Worm (Caenorhabditis elegans): ENCODE measurements around the gene fbxc-21.

Gene fbxc-21

DNA sequence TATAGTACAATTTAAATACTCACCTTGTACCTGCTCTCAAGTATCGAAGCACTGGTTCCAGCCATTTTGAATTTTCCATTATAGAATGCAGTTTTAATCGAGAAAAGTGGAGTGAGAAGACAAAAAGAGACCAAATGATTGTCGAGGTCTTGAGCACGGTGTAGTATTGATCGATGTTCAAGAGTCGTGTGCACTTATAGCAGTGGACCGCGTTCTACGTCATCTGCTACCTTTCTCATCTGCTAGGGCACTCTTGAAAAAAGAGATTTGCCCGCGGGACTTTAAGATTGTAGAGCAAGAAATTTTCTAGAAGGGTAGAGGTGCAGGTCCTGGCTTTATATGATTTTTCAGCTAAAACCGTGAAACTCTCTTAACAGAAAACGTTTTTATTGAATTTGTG, at the start of gene fbxc-21:
fbxc-21 (minus strand) TSS at position 101 of the 400 bp plus-strand sequence.
- TF ChIP-seq drap-1 (GFP tag; optimal IDR thresholded peaks at IDR 0.05): no peak
- TF ChIP-seq mab-5 (tag; optimal IDR thresholded peaks at IDR 0.05): no peak
- TF ChIP-seq hlh-1 (tag; optimal IDR thresholded peaks at IDR 0.05): no peak
- TF ChIP-seq nhr-237 (tag; optimal IDR thresholded peaks at IDR 0.05): no peak
- TF ChIP-seq mls-2 (tag; optimal IDR thresholded peaks at IDR 0.05): no peak
- TF ChIP-seq nhr-28 (tag; optimal IDR thresholded peaks at IDR 0.05): no peak
- no peak for TF ChIP-seq snpc-4 (tag; optimal IDR thresholded peaks at IDR 0.05)
- no peak for TF ChIP-seq zip-8 (tag; optimal IDR thresholded peaks at IDR 0.05)
- no peak for TF ChIP-seq ces-1 (GFP tag; optimal IDR thresholded peaks at IDR 0.05)
- no peak for TF ChIP-seq lin-32 (GFP tag; optimal IDR thresholded peaks at IDR 0.05)

DNA sequence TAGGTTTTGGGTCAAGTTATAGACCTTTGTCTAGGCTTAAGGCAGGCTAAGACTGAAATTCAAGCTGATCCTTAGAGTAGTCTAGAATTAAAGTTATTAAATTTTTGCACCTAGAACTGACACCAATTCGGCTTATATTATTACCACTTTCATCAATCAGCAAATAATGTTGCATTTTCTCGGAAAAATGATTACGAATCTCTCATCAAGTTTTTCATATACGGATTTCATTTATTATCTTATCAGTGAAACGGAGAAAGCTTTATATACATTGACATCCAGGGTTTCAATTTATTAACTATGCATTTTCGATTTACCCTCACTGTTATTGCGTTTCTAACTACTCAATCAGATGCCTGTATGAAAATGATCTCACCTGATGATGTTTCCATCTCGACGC, 48.5 kb upstream of the fbxc-21 start, which contains the start of gene K07G6.1:
K07G6.1 (plus strand) TSS at position 301 of the 400 bp plus-strand sequence.
- no peak for TF ChIP-seq lin-32 (GFP tag; optimal IDR thresholded peaks at IDR 0.05)
- TF ChIP-seq lsy-2 (tag; optimal IDR thresholded peaks at IDR 0.05): no peak
- TF ChIP-seq nhr-2 (tag; optimal IDR thresholded peaks at IDR 0.05): no peak
- TF ChIP-seq zip-8 (tag; optimal IDR thresholded peaks at IDR 0.05): no peak
- no peak for TF ChIP-seq blmp-1 (tag; optimal IDR thresholded peaks at IDR 0.05)
- TF ChIP-seq elt-3 (tag; optimal IDR thresholded peaks at IDR 0.05): no peak
- TF ChIP-seq cnd-1 (tag; optimal IDR thresholded peaks at IDR 0.05): no peak
- TF ChIP-seq mls-2 (tag; optimal IDR thresholded peaks at IDR 0.05): no peak
- TF ChIP-seq ztf-11 (tag; optimal IDR thresholded peaks at IDR 0.05): no peak
- no peak for TF ChIP-seq nhr-237 (tag; optimal IDR thresholded peaks at IDR 0.05)
- TF ChIP-seq nhr-76 (tag; optimal IDR thresholded peaks at IDR 0.05): no peak
- TF ChIP-seq ceh-39 (tag; optimal IDR thresholded peaks at IDR 0.05): no peak
- no peak for TF ChIP-seq ceh-43 (GFP tag; optimal IDR thresholded peaks at IDR 0.05)
- TF ChIP-seq flh-1 (GFP tag; optimal IDR thresholded peaks at IDR 0.05): no peak

DNA sequence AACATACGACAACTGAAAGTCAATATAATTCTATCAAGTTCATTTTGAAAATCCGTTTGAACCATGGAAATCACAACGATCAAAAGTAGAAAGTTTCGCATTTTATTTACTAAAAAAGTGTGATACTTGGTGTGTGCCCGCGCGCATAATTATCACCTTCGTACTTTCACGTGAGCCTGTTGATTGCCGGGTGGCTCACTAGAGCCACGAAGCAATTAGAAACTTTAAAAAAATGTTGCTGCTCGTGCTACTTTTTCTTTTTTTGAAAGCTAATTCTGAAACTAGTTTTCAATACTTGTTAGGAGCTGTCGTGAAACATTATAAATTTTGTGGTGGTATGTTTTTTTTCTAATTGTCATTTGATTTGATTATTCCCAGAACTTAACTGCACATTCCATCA, 46.1 kb upstream of the fbxc-21 start, which contains the start of the genes irld-9 and irld-33:
irld-9 (minus strand) TSS at position 101 of the 400 bp plus-strand sequence.
irld-33 (plus strand) TSS at position 209 of the 400 bp plus-strand sequence.
- TF ChIP-seq lsy-2 (tag; optimal IDR thresholded peaks at IDR 0.05) (no peak), mab-5 (tag; optimal IDR thresholded peaks at IDR 0.05) (no peak), ceh-39 (tag; optimal IDR thresholded peaks at IDR 0.05) (no peak), ces-1 (GFP tag; optimal IDR thresholded peaks at IDR 0.05) (no peak), lin-13 (tag; optimal IDR thresholded peaks at IDR 0.05) (no peak), blmp-1 (tag; optimal IDR thresholded peaks at IDR 0.05) (no peak), ceh-83 (GFP tag; optimal IDR thresholded peaks at IDR 0.05) (no peak), elt-1 (tag; optimal IDR thresholded peaks at IDR 0.05; ENCODE audit: borderline replicate concordance, insufficient read depth) (no peak), mep-1 (tag; optimal IDR thresholded peaks at IDR 0.05) (no peak), ceh-43 (GFP tag; optimal IDR thresholded peaks at IDR 0.05) (no peak), ztf-11 (tag; optimal IDR thresholded peaks at IDR 0.05) (no peak), bed-3 (GFP tag; optimal IDR thresholded peaks at IDR 0.05) (no peak)

DNA sequence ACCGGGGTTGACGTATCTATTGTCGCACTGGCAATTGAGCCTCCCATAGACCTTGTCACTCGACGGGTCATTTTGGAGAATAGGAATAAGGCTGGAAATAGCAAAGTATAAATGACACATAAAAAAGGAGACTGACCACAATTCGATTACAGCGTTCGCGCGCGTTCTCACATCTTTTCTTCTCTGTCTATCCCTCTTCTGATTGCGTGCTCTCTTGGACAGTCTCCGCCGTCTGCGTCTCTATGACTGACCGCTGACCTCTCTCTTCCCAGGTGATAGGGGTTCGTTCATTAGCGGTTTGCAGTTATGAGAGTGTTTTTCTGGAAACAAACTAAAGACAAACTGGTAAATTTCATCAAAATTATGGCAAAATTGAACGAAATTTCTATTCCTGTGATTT, 43.6 kb upstream of the fbxc-21 start, which contains the start of gene ceh-83:
ceh-83 (minus strand) TSS at position 181 of the 400 bp plus-strand sequence.
- TF ChIP-seq lin-32 (GFP tag; optimal IDR thresholded peaks at IDR 0.05) (no peak), ceh-43 (GFP tag; optimal IDR thresholded peaks at IDR 0.05) (no peak), blmp-1 (tag; optimal IDR thresholded peaks at IDR 0.05) (no peak), hlh-1 (tag; optimal IDR thresholded peaks at IDR 0.05) (no peak), lsy-2 (tag; optimal IDR thresholded peaks at IDR 0.05) (no peak), sptf-1 (tag; optimal IDR thresholded peaks at IDR 0.05) (no peak), unc-120 (tag; optimal IDR thresholded peaks at IDR 0.05; ENCODE audit: poor library complexity, severe bottlenecking) (no peak), snpc-4 (tag; optimal IDR thresholded peaks at IDR 0.05) (no peak), nhr-237 (tag; optimal IDR thresholded peaks at IDR 0.05) (no peak)

DNA sequence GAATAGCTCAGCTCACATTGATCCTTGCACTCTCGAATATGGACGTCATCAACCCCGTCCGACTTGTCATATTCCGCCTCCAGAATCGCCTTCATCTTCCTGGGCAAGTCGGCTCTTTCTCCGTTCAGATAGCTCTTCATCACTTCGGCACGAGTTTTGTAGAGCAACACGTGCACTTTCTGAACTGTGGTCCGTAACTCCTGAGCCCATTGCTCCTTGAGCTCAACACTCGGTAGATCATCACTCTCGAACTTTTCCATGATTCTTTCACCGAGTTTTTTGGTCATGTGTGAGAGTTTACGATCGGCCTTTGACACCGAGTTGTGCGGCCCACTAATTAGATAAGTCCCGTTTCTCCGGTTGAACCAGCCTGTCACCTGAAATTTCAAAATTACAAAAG, 42.4 kb upstream of the fbxc-21 start:
- TF ChIP-seq unc-120 (tag; optimal IDR thresholded peaks at IDR 0.05; ENCODE audit: poor library complexity, severe bottlenecking) (no peak), lsy-2 (tag; optimal IDR thresholded peaks at IDR 0.05) (no peak)

DNA sequence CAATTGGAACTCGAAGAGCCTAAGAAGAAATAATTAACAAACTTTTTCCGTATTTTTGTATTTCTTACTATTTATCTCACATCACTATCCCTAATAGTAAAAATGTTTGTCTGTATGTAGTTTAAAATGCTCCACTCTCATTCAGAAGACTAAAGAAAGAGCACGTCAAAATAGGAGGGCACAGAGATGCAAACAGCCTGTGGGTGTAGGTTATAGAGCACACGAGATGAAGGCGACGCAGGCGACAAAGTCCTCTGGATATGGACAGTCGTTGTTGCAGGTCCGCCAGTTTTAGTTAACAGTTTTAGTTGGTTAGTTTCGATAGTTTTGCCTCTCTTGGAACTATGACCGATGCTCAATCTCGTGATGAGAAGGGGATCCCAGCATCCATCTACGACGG, 39.2 kb upstream of the fbxc-21 start, which contains the start of gene ceh-82:
ceh-82 (plus strand) TSS at position 301 of the 400 bp plus-strand sequence.
- no peak for TF ChIP-seq pha-4 (tag; optimal IDR thresholded peaks at IDR 0.05)
- no peak for TF ChIP-seq mep-1 (tag; optimal IDR thresholded peaks at IDR 0.05)
- TF ChIP-seq ces-1 (GFP tag; optimal IDR thresholded peaks at IDR 0.05): no peak
- no peak for TF ChIP-seq lin-32 (GFP tag; optimal IDR thresholded peaks at IDR 0.05)
- TF ChIP-seq unc-120 (tag; optimal IDR thresholded peaks at IDR 0.05; ENCODE audit: poor library complexity, severe bottlenecking): no peak
- no peak for TF ChIP-seq nhr-12 (tag; optimal IDR thresholded peaks at IDR 0.05)
- TF ChIP-seq ceh-43 (GFP tag; optimal IDR thresholded peaks at IDR 0.05): no peak
- no peak for TF ChIP-seq tbx-8 (GFP tag; optimal IDR thresholded peaks at IDR 0.05)
- no peak for TF ChIP-seq nhr-28 (tag; optimal IDR thresholded peaks at IDR 0.05)
- TF ChIP-seq elt-3 (tag; optimal IDR thresholded peaks at IDR 0.05): no peak
- TF ChIP-seq blmp-1 (tag; optimal IDR thresholded peaks at IDR 0.05): no peak
- TF ChIP-seq ceh-39 (tag; optimal IDR thresholded peaks at IDR 0.05): no peak
- TF ChIP-seq nhr-2 (tag; optimal IDR thresholded peaks at IDR 0.05): no peak
- TF ChIP-seq elt-1 (tag; optimal IDR thresholded peaks at IDR 0.05; ENCODE audit: borderline replicate concordance, insufficient read depth): no peak
- TF ChIP-seq cnd-1 (tag; optimal IDR thresholded peaks at IDR 0.05): no peak
- no peak for TF ChIP-seq bed-3 (GFP tag; optimal IDR thresholded peaks at IDR 0.05)
- no peak for TF ChIP-seq nhr-76 (tag; optimal IDR thresholded peaks at IDR 0.05)
